Fruit fly (Drosophila melanogaster): Measurements from ENCODE around the gene TwdlY.

Gene TwdlY

dm6 chrX:16734647-16735046, at the start of gene TwdlY:
TwdlY (plus strand) TSS chrX:16734947.
- TF ChIP-seq EcR (GFP tag; optimal IDR thresholded peaks at IDR 0.05) (no peak), usp (GFP tag; optimal IDR thresholded peaks at IDR 0.05) (no peak), CG8478 (optimal IDR thresholded peaks at IDR 0.05) (no peak)

- no peak for TF ChIP-seq pan (optimal IDR thresholded peaks at IDR 0.05)
- no peak for TF ChIP-seq usp (GFP tag; optimal IDR thresholded peaks at IDR 0.05)
- no peak for TF ChIP-seq CG8478 (optimal IDR thresholded peaks at IDR 0.05)
- TF ChIP-seq psq (optimal IDR thresholded peaks at IDR 0.05) = no peak
Measured at dm6 chrX:16687400-16688105, 47.2 kb upstream of the TwdlY start.

dm6 chrX:16688106-16688459, 46.7 kb upstream of the TwdlY start:
- TF ChIP-seq EcR (GFP tag; optimal IDR thresholded peaks at IDR 0.05) (no peak), usp (GFP tag; optimal IDR thresholded peaks at IDR 0.05) (no peak)

dm6 chrX:16689339-16689738, 45.4 kb upstream of the TwdlY start:
- TF ChIP-seq usp (GFP tag; optimal IDR thresholded peaks at IDR 0.05) (no peak), EcR (GFP tag; optimal IDR thresholded peaks at IDR 0.05) (no peak), Dll (optimal IDR thresholded peaks at IDR 0.05) (no peak), psq (optimal IDR thresholded peaks at IDR 0.05) (no peak), CG8478 (optimal IDR thresholded peaks at IDR 0.05) (no peak), pan (optimal IDR thresholded peaks at IDR 0.05) (no peak)

dm6 chrX:16689966-16690365, 44.8 kb upstream of the TwdlY start:
- TF ChIP-seq pan (optimal IDR thresholded peaks at IDR 0.05) = no peak

- TF ChIP-seq Dll (optimal IDR thresholded peaks at IDR 0.05) (no peak), usp (GFP tag; optimal IDR thresholded peaks at IDR 0.05) (no peak)
Measured at dm6 chrX:16690499-16690898, 44.2 kb upstream of the TwdlY start.

dm6 chrX:16691440-16691839, 43.3 kb upstream of the TwdlY start:
- TF ChIP-seq EcR (GFP tag; optimal IDR thresholded peaks at IDR 0.05) = no peak
- TF ChIP-seq Dll (optimal IDR thresholded peaks at IDR 0.05) = no peak
- TF ChIP-seq pan (optimal IDR thresholded peaks at IDR 0.05) = no peak
- TF ChIP-seq usp (GFP tag; optimal IDR thresholded peaks at IDR 0.05) = no peak
- no peak for TF ChIP-seq psq (optimal IDR thresholded peaks at IDR 0.05)
- no peak for TF ChIP-seq CG8478 (optimal IDR thresholded peaks at IDR 0.05)

- TF ChIP-seq EcR (GFP tag; optimal IDR thresholded peaks at IDR 0.05) (no peak), CG8478 (optimal IDR thresholded peaks at IDR 0.05) (no peak), psq (optimal IDR thresholded peaks at IDR 0.05) (no peak), pan (optimal IDR thresholded peaks at IDR 0.05) (no peak), usp (GFP tag; optimal IDR thresholded peaks at IDR 0.05) (no peak)
Measured at dm6 chrX:16692325-16692724, 42.4 kb upstream of the TwdlY start.

dm6 chrX:16693805-16694387, 40.9 kb upstream of the TwdlY start:
- TF ChIP-seq pan (optimal IDR thresholded peaks at IDR 0.05) (no peak), Dll (optimal IDR thresholded peaks at IDR 0.05) (no peak), usp (GFP tag; optimal IDR thresholded peaks at IDR 0.05) (no peak), psq (optimal IDR thresholded peaks at IDR 0.05) (no peak), CG8478 (optimal IDR thresholded peaks at IDR 0.05) (no peak), EcR (GFP tag; optimal IDR thresholded peaks at IDR 0.05) (no peak)

- TF ChIP-seq pan (optimal IDR thresholded peaks at IDR 0.05) (no peak), psq (optimal IDR thresholded peaks at IDR 0.05) (no peak), Dll (optimal IDR thresholded peaks at IDR 0.05) (no peak), EcR (GFP tag; optimal IDR thresholded peaks at IDR 0.05) (no peak), CG8478 (optimal IDR thresholded peaks at IDR 0.05) (no peak), usp (GFP tag; optimal IDR thresholded peaks at IDR 0.05) (no peak)
Measured at dm6 chrX:16694477-16694876, 40.3 kb upstream of the TwdlY start.

dm6 chrX:16694959-16695358, 39.8 kb upstream of the TwdlY start, which contains the start of gene Septin4:
Septin4 (minus strand) TSS chrX:16695173.
- TF ChIP-seq CG8478 (optimal IDR thresholded peaks at IDR 0.05) (no peak), usp (GFP tag; optimal IDR thresholded peaks at IDR 0.05) (no peak), pan (optimal IDR thresholded peaks at IDR 0.05) (no peak), Dll (optimal IDR thresholded peaks at IDR 0.05) (no peak), psq (optimal IDR thresholded peaks at IDR 0.05) (no peak), EcR (GFP tag; optimal IDR thresholded peaks at IDR 0.05) (no peak)

- TF ChIP-seq CG8478 (optimal IDR thresholded peaks at IDR 0.05) (no peak), EcR (GFP tag; optimal IDR thresholded peaks at IDR 0.05) (no peak), usp (GFP tag; optimal IDR thresholded peaks at IDR 0.05) (no peak), Dll (optimal IDR thresholded peaks at IDR 0.05) (no peak)
Measured at dm6 chrX:16695658-16696181, 39.0 kb upstream of the TwdlY start, which contains the start of gene CG4678. CG4678 (plus strand) TSS chrX:16696131.
